Worm (Caenorhabditis elegans) whole organism, early embryonic: Measurements from ENCODE around the gene ral-1.

Source experiments
- B0310.2 ChIP-seq: sonication (generic microtip); optimal IDR thresholded peaks from 2 replicates; lab custom pipeline; 2016; ENCODE audit warnings: mild to moderate bottlenecking, missing genetic modification characterization, missing compliant biosample characterization
- F13C5.2 ChIP-seq: sonication (generic microtip); optimal IDR thresholded peaks from 2 replicates; lab custom pipeline; 2017; ENCODE audit warnings: mild to moderate bottlenecking, missing genetic modification characterization, inconsistent platforms, missing compliant biosample characterization
- aly-1 ChIP-seq: sonication (generic microtip); optimal IDR thresholded peaks from 2 replicates; lab custom pipeline; 2016; ENCODE audit warnings: missing genetic modification characterization, missing compliant biosample characterization
- ama-1 ChIP-seq: fragments of 150-350 bp; optimal IDR thresholded peaks from 2 replicates; lab custom pipeline; 2014
- ceh-13 ChIP-seq: fragments of 200-800 bp; sonication (Bioruptor generic); optimal IDR thresholded peaks from 2 replicates; lab custom pipeline; 2018; ENCODE audit warnings: mild to moderate bottlenecking, missing genetic modification characterization, missing compliant biosample characterization
- ceh-36 ChIP-seq: sonication (generic microtip); optimal IDR thresholded peaks from 2 replicates; lab custom pipeline; 2016; ENCODE audit warnings: missing genetic modification characterization, inconsistent platforms, missing compliant biosample characterization
- ets-7 ChIP-seq: sonication (generic microtip); optimal IDR thresholded peaks from 2 replicates; lab custom pipeline; 2016; ENCODE audit warnings: missing genotype, missing genetic modification characterization, missing compliant biosample characterization
- flt-1 ChIP-seq: fragments of 200-800 bp; sonication (Bioruptor generic); IDR thresholded peaks from 2 replicates; pipeline ENCODE4 v1.3.6; 2022; ENCODE audit warnings: missing genetic modification characterization, missing compliant biosample characterization
- hmbx-1 ChIP-seq: sonication (generic microtip); optimal IDR thresholded peaks from 2 replicates; lab custom pipeline; 2016; ENCODE audit warnings: mild to moderate bottlenecking, missing genetic modification characterization, missing compliant biosample characterization
- hmg-4 ChIP-seq: fragments of 200-800 bp; sonication (Bioruptor generic); optimal IDR thresholded peaks from 2 replicates; lab custom pipeline; 2018; ENCODE audit warnings: mild to moderate bottlenecking, missing genetic modification characterization, missing compliant biosample characterization
- hnd-1 ChIP-seq: sonication (generic microtip); optimal IDR thresholded peaks from 2 replicates; lab custom pipeline; 2016; ENCODE audit warnings: missing genetic modification characterization, missing compliant biosample characterization
- pes-1 ChIP-seq: fragments of 200-800 bp; sonication (Bioruptor generic); IDR thresholded peaks from 2 replicates; pipeline ENCODE4 v1.3.6; 2022; ENCODE audit warnings: missing genetic modification reagents, missing genetic modification characterization, missing compliant biosample characterization
- scrt-1 ChIP-seq: fragments of 200-800 bp; sonication (Bioruptor generic); IDR thresholded peaks from 2 replicates; pipeline ENCODE4 v1.3.6; 2022; ENCODE audit warnings: missing genetic modification characterization, missing compliant biosample characterization
- sea-1 ChIP-seq: fragments of 200-800 bp; sonication (Bioruptor generic); conservative IDR thresholded peaks from 2 replicates; pipeline ENCODE4 v1.3.6; 2022; ENCODE audit warnings: missing genetic modification characterization, missing compliant biosample characterization
- tbx-11 ChIP-seq: fragments of 200-800 bp; sonication (Bioruptor generic); IDR thresholded peaks from 2 replicates; pipeline ENCODE4 v1.3.6; 2022; ENCODE audit warnings: missing genetic modification characterization, missing compliant biosample characterization
- tbx-37 ChIP-seq: fragments of 200-800 bp; sonication (Bioruptor generic); conservative IDR thresholded peaks from 2 replicates; pipeline ENCODE4 v1.3.6; 2022; ENCODE audit warnings: missing genetic modification reagents, missing genetic modification characterization, missing compliant biosample characterization
- tra-4 ChIP-seq: sonication (generic microtip); optimal IDR thresholded peaks from 2 replicates; lab custom pipeline; 2017; ENCODE audit warnings: missing genetic modification characterization, missing compliant biosample characterization

The ral-1 gene

ce11 chrIII:3355791-3356190, 44.7 kb downstream of the ral-1 start:
- no peak for TF ChIP-seq hnd-1 (tag; lab: Kevin White, UChicago)
- TF ChIP-seq tra-4 (tag; lab: Kevin White, UChicago), result no peak
- TF ChIP-seq sea-1 (GFP tag; lab: Robert Waterston, UW), result no peak
- no peak for TF ChIP-seq scrt-1 (GFP tag; lab: Robert Waterston, UW)
- TF ChIP-seq flt-1 (GFP tag; lab: Robert Waterston, UW), result no peak
- no peak for TF ChIP-seq F13C5.2
- no peak for TF ChIP-seq ceh-36 (tag; lab: Kevin White, UChicago)
- no peak for TF ChIP-seq B0310.2
- no peak for TF ChIP-seq pes-1 (GFP tag; lab: Robert Waterston, UW)
- no peak for TF ChIP-seq ceh-13 (GFP tag; lab: Kevin White, UChicago)
- no peak for TF ChIP-seq ets-7 (tag; lab: Kevin White, UChicago)
- TF ChIP-seq hmbx-1, result no peak
- no peak for TF ChIP-seq aly-1 (tag; lab: Kevin White, UChicago)
- TF ChIP-seq tbx-11 (GFP tag; lab: Robert Waterston, UW), result no peak
- TF ChIP-seq tbx-37 (GFP tag; lab: Robert Waterston, UW), result no peak
- TF ChIP-seq hmg-4, result no peak
- no peak for TF ChIP-seq ama-1 (lab: Kevin White, UChicago)

ce11 chrIII:3360067-3360466, 49.0 kb downstream of the ral-1 start:
- TF ChIP-seq ama-1 (lab: Kevin White, UChicago) (no peak), tra-4 (tag; lab: Kevin White, UChicago) (no peak), hmg-4 (no peak), hnd-1 (tag; lab: Kevin White, UChicago) (no peak), ceh-13 (GFP tag; lab: Kevin White, UChicago) (no peak), aly-1 (tag; lab: Kevin White, UChicago) (no peak), tbx-37 (GFP tag; lab: Robert Waterston, UW) (no peak), sea-1 (GFP tag; lab: Robert Waterston, UW) (no peak)
